Worm (Caenorhabditis elegans) whole organism, midembryonic: ENCODE results near the gene egl-27.

ENCODE experiments used
- T22C8.4 ChIP-seq: fragments of 200-800 bp; sonication (Bioruptor generic); IDR thresholded peaks from 2 replicates; pipeline ENCODE4 v1.3.6; 2022; ENCODE audit warnings: missing genetic modification characterization, missing compliant biosample characterization
- cog-1 ChIP-seq: sonication (generic microtip); optimal IDR thresholded peaks from 2 replicates; lab custom pipeline; 2016; ENCODE audit warnings: missing genetic modification characterization, missing compliant biosample characterization
- flt-1 ChIP-seq: fragments of 200-800 bp; sonication (Bioruptor generic); IDR thresholded peaks from 2 replicates; pipeline ENCODE4 v1.3.6; 2022; ENCODE audit warnings: missing genetic modification characterization, missing compliant biosample characterization
- klf-2 ChIP-seq: fragments of 200-800 bp; sonication (Bioruptor generic); conservative IDR thresholded peaks from 2 replicates; pipeline ENCODE4 v1.3.6; 2022; ENCODE audit warnings: missing genetic modification reagents, missing genetic modification characterization, missing compliant biosample characterization
- med-1 ChIP-seq: sonication (generic microtip); optimal IDR thresholded peaks from 2 replicates; lab custom pipeline; 2017; ENCODE audit warnings: missing genetic modification characterization, mild to moderate bottlenecking, missing compliant biosample characterization, antibody characterized with exemption, missing genetic modification reagents; ENCODE audit not compliant: insufficient read depth
- ref-1 ChIP-seq: fragments of 200-800 bp; sonication (Bioruptor generic); conservative IDR thresholded peaks from 2 replicates; pipeline ENCODE4 v1.3.6; 2022; ENCODE audit warnings: missing genetic modification reagents, missing genetic modification characterization, missing compliant biosample characterization
- tab-1 ChIP-seq: fragments of 200-800 bp; sonication (Bioruptor generic); IDR thresholded peaks from 2 replicates; pipeline ENCODE4 v1.3.6; 2022; ENCODE audit warnings: missing genetic modification characterization, missing compliant biosample characterization
- ztf-23 ChIP-seq: fragments of 200-800 bp; sonication (Bioruptor generic); IDR thresholded peaks from 2 replicates; pipeline ENCODE4 v1.3.6; 2022; ENCODE audit warnings: missing genetic modification reagents, missing genetic modification characterization, missing compliant biosample characterization
- ztf-29 ChIP-seq: fragments of 200-800 bp; sonication (Bioruptor generic); IDR thresholded peaks from 2 replicates; pipeline ENCODE4 v1.3.6; 2022; ENCODE audit warnings: missing genetic modification reagents, missing genetic modification characterization, missing compliant biosample characterization

egl-27 gene

DNA sequence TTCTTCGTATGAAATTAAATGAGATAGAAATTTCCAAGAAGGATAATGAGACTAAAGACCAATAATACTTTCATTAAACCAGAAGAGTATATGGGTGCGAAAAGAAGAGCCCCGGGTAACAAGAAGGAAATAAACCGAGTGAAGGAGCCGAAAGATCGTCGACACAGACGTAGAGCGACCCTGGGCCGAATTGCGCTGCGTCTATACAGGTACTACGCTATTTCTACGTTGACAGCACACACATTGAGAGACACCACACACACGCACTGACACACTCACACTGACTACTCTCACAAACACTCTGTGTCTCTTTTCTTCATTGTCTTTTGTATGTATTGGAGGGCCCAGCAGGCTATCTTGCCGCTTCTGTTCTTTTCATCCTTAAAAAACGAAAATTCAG is 24.0 kb downstream of the egl-27 start:
- TF ChIP-seq flt-1 (GFP tag; lab: Robert Waterston, UW) (no peak), tab-1 (GFP tag; lab: Robert Waterston, UW) (0 out of 2 replicates have a peak, but pooled peaks have one; percentile 55), ztf-23 (peak; percentile 79), klf-2 (GFP tag; lab: Robert Waterston, UW) (no peak), cog-1 (tag; lab: Kevin White, UChicago) (peak; percentile 61), med-1 (no peak), ztf-29 (GFP tag; lab: Robert Waterston, UW) (no peak), T22C8.4 (GFP tag; lab: Robert Waterston, UW) (no peak), ref-1 (no peak)

DNA sequence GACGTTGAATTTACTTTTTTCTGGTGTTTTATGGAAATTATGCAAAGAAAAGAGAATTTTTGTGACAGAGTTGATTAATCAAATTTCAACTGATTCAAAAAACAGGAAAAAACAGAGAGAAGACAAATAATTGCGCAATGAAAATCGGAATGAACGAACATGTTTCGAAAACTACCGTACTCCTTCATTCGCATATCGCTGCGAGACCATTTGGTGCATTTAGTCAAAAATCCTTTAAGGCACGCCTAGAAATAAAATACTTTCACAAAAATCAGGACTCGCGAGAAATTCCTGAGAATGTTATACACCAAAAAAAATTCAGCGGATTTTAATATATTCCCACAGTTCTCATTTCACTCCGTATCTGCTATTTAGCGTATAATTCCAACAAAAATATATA is 25.2 kb downstream of the egl-27 start:
- TF ChIP-seq tab-1 (GFP tag; lab: Robert Waterston, UW), result no peak
- TF ChIP-seq flt-1 (GFP tag; lab: Robert Waterston, UW), result no peak
- no peak for TF ChIP-seq ztf-29 (GFP tag; lab: Robert Waterston, UW)
- TF ChIP-seq klf-2 (GFP tag; lab: Robert Waterston, UW), result no peak
- TF ChIP-seq ref-1, result no peak
- no peak for TF ChIP-seq T22C8.4 (GFP tag; lab: Robert Waterston, UW)
- no peak for TF ChIP-seq ztf-23
- no peak for TF ChIP-seq med-1
- TF ChIP-seq cog-1 (tag; lab: Kevin White, UChicago), result no peak

DNA sequence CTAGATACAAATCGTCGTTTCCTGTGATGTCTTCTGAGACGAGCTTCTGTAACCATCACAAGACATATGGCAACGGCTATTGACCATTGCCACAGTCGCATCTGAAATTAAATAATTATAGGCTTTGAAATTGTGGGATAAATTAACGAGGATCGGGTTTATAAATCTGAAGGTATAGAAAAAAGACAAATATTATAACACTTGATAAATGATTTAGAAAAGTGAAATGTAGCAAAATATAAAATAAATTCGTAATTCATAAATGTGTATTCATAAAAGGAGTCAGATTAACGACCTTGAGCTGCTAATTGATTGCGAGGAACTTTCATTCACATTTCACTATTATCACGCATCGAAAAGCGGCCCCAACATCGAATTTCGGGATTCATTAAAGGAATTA is 28.8 kb downstream of the egl-27 start, which contains the start of gene aff-1:
Gene aff-1, minus strand, starts transcription at position 101 of the 400 bp plus-strand sequence.
- TF ChIP-seq ztf-29 (GFP tag; lab: Robert Waterston, UW) (no peak), T22C8.4 (GFP tag; lab: Robert Waterston, UW) (0 out of 2 replicates have a peak, but pooled peaks have one; percentile 20)

DNA sequence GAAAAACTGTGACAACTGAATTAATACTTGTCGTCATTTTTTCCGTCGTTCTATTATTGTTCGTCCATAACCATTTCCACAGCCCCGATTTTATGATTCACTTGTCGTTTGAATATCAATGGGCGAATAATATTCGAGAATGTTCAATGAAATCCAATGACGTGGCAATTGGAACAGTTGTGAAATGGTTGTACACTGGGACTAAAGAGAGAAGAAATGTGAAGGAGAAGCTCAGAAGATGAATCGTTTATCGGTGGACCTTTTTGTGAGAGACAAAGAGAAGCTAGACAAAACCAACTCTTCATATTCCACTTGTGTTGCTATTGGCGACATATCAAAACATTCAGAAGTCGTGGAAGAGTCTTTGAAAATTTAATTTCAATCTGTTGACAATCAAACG is 36.0 kb downstream of the egl-27 start, which contains the start of gene clhm-1:
Gene clhm-1, minus strand, starts transcription at position 207 of the 400 bp plus-strand sequence.
- TF ChIP-seq ref-1, result no peak
- TF ChIP-seq ztf-29 (GFP tag; lab: Robert Waterston, UW), result no peak
- TF ChIP-seq tab-1 (GFP tag; lab: Robert Waterston, UW), result no peak
- no peak for TF ChIP-seq cog-1 (tag; lab: Kevin White, UChicago)
- no peak for TF ChIP-seq flt-1 (GFP tag; lab: Robert Waterston, UW)
- no peak for TF ChIP-seq ztf-23
- TF ChIP-seq T22C8.4 (GFP tag; lab: Robert Waterston, UW), result no peak
- no peak for TF ChIP-seq klf-2 (GFP tag; lab: Robert Waterston, UW)
- TF ChIP-seq med-1, result no peak

DNA sequence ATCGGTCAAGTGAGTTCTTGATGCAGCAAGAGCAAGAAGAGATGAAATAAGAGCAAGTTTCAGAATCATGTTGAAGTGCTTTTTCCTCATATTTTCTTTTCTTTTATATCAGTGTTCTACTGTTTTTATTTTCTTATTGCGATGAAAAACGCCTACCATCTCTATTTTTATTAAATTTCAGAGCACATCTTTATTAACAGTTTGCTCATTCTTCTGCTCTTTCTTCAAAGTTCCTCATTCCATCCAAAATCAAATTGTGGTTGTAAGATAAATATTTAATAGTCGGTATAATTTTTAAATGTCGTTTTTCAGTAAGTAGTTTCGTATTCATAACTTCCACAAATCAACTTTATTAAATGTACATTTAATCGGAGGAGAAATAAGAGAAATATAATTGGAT is 37.7 kb downstream of the egl-27 start, which contains the start of gene C44B7.5:
Gene C44B7.5, minus strand, starts transcription at position 101 of the 400 bp plus-strand sequence.
- TF ChIP-seq ref-1 (no peak), T22C8.4 (GFP tag; lab: Robert Waterston, UW) (no peak), flt-1 (GFP tag; lab: Robert Waterston, UW) (no peak), med-1 (no peak), tab-1 (GFP tag; lab: Robert Waterston, UW) (no peak), cog-1 (tag; lab: Kevin White, UChicago) (no peak), klf-2 (GFP tag; lab: Robert Waterston, UW) (no peak), ztf-29 (GFP tag; lab: Robert Waterston, UW) (no peak), ztf-23 (no peak)

DNA sequence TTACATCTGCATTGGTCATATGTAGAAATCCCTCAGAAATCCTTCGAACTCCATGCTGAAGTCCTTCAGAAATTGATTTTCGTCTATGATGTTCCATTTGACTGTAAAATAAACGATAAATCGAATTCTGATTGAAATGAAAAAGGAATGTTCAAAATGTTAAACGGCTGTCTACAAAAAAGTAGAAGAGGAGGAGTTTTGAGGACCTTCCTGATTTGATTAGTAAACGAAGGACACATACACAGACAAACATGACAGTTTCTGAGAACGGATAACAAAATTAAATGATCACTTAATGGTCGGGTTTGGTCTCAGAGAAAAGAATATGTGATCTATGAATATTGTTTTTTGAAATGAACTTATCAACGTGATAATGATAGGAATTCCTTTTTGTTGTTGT is 42.1 kb downstream of the egl-27 start, which contains the start of gene slc-36.5:
Gene slc-36.5, minus strand, starts transcription at position 101 of the 400 bp plus-strand sequence.
- TF ChIP-seq T22C8.4 (GFP tag; lab: Robert Waterston, UW) (no peak), ztf-23 (no peak), ref-1 (no peak), flt-1 (GFP tag; lab: Robert Waterston, UW) (no peak), ztf-29 (GFP tag; lab: Robert Waterston, UW) (no peak), klf-2 (GFP tag; lab: Robert Waterston, UW) (no peak), cog-1 (tag; lab: Kevin White, UChicago) (no peak), tab-1 (GFP tag; lab: Robert Waterston, UW) (no peak), med-1 (no peak)

DNA sequence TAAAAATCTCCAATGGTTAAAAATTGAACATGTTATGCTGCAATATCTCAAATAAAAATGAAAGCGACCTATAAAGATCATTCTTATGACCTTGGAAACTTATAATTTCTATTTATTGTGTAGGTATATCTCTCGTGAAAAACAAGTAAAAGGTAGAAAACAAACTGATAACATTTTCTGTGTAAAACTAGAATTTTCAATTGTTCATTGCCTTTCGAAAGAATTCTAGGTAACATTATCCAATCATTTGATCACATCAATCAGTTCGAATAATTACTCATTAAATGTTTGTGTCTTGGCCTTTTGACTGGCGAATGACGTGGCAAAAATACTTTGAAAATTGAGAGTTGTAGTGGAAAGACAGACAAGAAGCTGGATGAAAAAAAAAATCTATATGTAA is 43.1 kb downstream of the egl-27 start:
- TF ChIP-seq ztf-29 (GFP tag; lab: Robert Waterston, UW) (no peak), cog-1 (tag; lab: Kevin White, UChicago) (no peak), med-1 (no peak), ref-1 (no peak)

DNA sequence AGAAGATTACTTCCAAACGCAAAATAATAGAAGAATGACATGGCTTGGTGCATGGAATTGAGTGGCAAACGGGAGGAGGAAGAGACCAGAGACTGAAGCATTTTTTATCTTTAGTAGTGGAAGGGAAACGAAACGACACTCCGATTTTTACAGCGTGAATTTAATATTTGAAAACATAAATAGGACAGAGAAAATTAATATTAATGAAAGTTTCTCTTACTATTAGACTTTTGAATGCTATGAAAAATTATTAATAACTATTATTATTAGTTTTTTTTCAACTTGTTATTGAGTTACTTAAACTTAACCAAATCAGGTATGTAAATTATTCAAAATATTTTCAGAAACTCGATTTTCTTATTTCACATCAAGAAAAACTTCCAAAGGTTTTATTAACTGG is 45.3 kb downstream of the egl-27 start, which contains the start of gene C44B7.7:
Gene C44B7.7, minus strand, starts transcription at position 101 of the 400 bp plus-strand sequence.
- TF ChIP-seq med-1, result no peak
- no peak for TF ChIP-seq T22C8.4 (GFP tag; lab: Robert Waterston, UW)
- TF ChIP-seq flt-1 (GFP tag; lab: Robert Waterston, UW), result no peak
- TF ChIP-seq ztf-29 (GFP tag; lab: Robert Waterston, UW), result no peak
- no peak for TF ChIP-seq ztf-23
- TF ChIP-seq cog-1 (tag; lab: Kevin White, UChicago), result no peak
- TF ChIP-seq ref-1, result no peak
- no peak for TF ChIP-seq klf-2 (GFP tag; lab: Robert Waterston, UW)
- TF ChIP-seq tab-1 (GFP tag; lab: Robert Waterston, UW), result no peak

DNA sequence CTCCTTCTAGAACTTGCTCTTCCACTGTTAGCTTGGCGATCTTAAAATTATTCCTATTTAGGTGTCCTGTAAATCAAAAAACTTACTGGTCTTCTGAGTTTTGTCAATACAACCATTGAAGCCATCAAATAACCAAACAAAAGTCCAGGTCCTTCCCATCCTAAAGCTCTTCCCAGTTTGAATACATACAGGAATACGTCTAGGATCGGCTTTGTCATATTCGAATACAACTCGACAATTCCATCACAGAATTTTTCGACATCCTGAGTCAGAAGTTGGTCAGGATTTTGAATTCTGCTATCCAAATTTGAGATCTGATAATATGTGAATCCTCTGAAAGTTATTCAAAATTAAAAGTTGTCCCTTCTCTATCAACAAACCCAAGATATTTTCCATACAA is 47.5 kb downstream of the egl-27 start:
- TF ChIP-seq ref-1, result no peak
- TF ChIP-seq flt-1 (GFP tag; lab: Robert Waterston, UW), result no peak
- TF ChIP-seq med-1, result no peak
- TF ChIP-seq cog-1 (tag; lab: Kevin White, UChicago), result no peak
- no peak for TF ChIP-seq T22C8.4 (GFP tag; lab: Robert Waterston, UW)
- no peak for TF ChIP-seq ztf-29 (GFP tag; lab: Robert Waterston, UW)
- no peak for TF ChIP-seq tab-1 (GFP tag; lab: Robert Waterston, UW)
- TF ChIP-seq ztf-23, result no peak
- no peak for TF ChIP-seq klf-2 (GFP tag; lab: Robert Waterston, UW)

DNA sequence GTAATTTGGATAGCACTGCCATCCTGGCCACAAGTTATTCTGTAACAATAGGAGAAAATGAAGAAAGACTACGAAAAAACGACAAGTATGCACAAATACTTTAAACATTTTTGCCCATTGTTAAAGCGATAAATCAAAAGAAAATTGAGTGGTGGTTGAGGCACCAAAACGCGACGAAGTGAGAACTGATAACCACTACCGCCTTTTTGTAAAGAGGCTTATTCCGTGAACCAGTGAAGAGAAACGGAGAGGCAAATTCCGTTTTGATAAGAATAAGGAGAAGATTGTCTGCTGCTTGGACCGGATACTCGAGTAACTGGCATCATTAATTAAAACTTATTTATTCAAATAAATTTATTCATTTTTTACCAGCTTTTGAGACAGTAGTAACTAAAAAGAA is 48.9 kb downstream of the egl-27 start, which contains the start of gene pmp-1:
Gene pmp-1, minus strand, starts transcription at position 39 of the 400 bp plus-strand sequence.
- TF ChIP-seq klf-2 (GFP tag; lab: Robert Waterston, UW), result no peak
- TF ChIP-seq ref-1, result no peak
- TF ChIP-seq ztf-29 (GFP tag; lab: Robert Waterston, UW), result no peak
- no peak for TF ChIP-seq ztf-23
- TF ChIP-seq cog-1 (tag; lab: Kevin White, UChicago), result no peak
- TF ChIP-seq med-1, result no peak
- no peak for TF ChIP-seq T22C8.4 (GFP tag; lab: Robert Waterston, UW)
- no peak for TF ChIP-seq flt-1 (GFP tag; lab: Robert Waterston, UW)
